Fruit fly (Drosophila melanogaster) Kc167 (cell line): ENCODE measurements around the gene CG6659.

Experiments
- h ChIP-seq: fragments of >200 bp; optimal IDR thresholded peaks from 3 replicates; lab custom pipeline; 2018; ENCODE audit warnings: missing external identifiers
- insv ChIP-seq: fragments of >200 bp; optimal IDR thresholded peaks from 3 replicates; lab custom pipeline; 2018; ENCODE audit warnings: missing external identifiers
- psq ChIP-seq: fragments of >200 bp; optimal IDR thresholded peaks from 2 replicates; lab custom pipeline; 2017; ENCODE audit warnings: missing external identifiers
- ttk ChIP-seq: sonication (Bioruptor generic); optimal IDR thresholded peaks from 2 replicates; lab custom pipeline; 2017; ENCODE audit warnings: missing external identifiers

- TF ChIP-seq psq (lab: Kevin White, UChicago), result no peak
- TF ChIP-seq h (lab: Kevin White, UChicago), result no peak
- no peak for TF ChIP-seq ttk (lab: Kevin White, UChicago)
- TF ChIP-seq insv (lab: Kevin White, UChicago), result no peak
Measured at dm6 chrX:18684928-18685327, 27.8 kb upstream of the CG6659 start.
